Worm (Caenorhabditis elegans) whole organism, L3 larva: ENCODE results near the gene tsfm-1.

Experiments
- ama-1 ChIP-seq: fragments of 150-350 bp; optimal IDR thresholded peaks from 2 replicates; lab custom pipeline; 2018
- egl-27 ChIP-seq: sonication (generic microtip); optimal IDR thresholded peaks from 4 replicates; lab custom pipeline; 2017; ENCODE audit warnings: missing biosample characterization, missing genetic modification reagents, missing genetic modification characterization
- jun-1 ChIP-seq: fragments of 150-350 bp; optimal IDR thresholded peaks from 2 replicates; lab custom pipeline; 2014; ENCODE audit warnings: missing biosample characterization, missing genetic modification reagents, missing genetic modification characterization
- lin-15B ChIP-seq: fragments of 150-350 bp; optimal IDR thresholded peaks from 2 replicates; lab custom pipeline; 2014; ENCODE audit warnings: missing biosample characterization, missing genetic modification characterization
- nfya-1 ChIP-seq: sonication (generic microtip); optimal IDR thresholded peaks from 2 replicates; lab custom pipeline; 2017; ENCODE audit warnings: missing genetic modification characterization, mild to moderate bottlenecking, missing compliant biosample characterization, antibody characterized with exemption, moderate library complexity; ENCODE audit not compliant: insufficient read depth
- nhr-12 ChIP-seq: fragments of 150-350 bp; optimal IDR thresholded peaks from 2 replicates; lab custom pipeline; 2014; ENCODE audit warnings: missing biosample characterization, missing genetic modification characterization
- nhr-76 ChIP-seq: fragments of 150-350 bp; sonication (generic microtip); optimal IDR thresholded peaks from 5 replicates; lab custom pipeline; 2014; ENCODE audit warnings: missing biosample characterization, missing genetic modification characterization
- tbx-2 ChIP-seq: sonication (generic microtip); optimal IDR thresholded peaks from 2 replicates; lab custom pipeline; 2016; ENCODE audit warnings: mild to moderate bottlenecking, missing genetic modification characterization, missing compliant biosample characterization

DNA sequence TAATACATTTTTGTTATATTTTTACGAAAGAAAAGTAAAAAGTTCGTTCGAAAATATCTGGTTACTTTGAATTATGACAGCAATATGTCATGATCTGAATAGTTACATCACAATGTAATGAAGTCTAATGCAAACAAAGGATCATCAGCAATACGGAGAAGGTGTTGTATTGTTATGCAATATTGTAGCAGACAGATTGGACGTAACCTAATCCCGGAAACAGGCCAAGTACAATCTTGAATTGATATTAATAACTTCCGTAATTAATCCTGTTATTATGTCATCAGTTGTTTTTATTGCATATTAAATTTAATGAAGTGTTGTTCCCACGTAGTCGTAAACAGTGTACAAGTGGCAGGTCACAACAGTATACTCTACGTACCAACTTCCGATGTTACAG is 10.2 kb upstream of the tsfm-1 start:
- TF ChIP-seq nhr-76 (tag; lab: Kevin White, UChicago) (no peak), ama-1 (lab: Kevin White, UChicago) (no peak), jun-1 (tag; lab: Kevin White, UChicago) (no peak), lin-15B (tag; lab: Kevin White, UChicago) (no peak), tbx-2 (no peak), egl-27 (tag; lab: Kevin White, UChicago) (no peak), nfya-1 (tag; lab: Kevin White, UChicago) (no peak), nhr-12 (tag; lab: Kevin White, UChicago) (no peak)
